Worm (Caenorhabditis elegans) whole organism, L4/young adult: Measurements from ENCODE around the gene F38H4.5.

ENCODE experiments used
- W03F9.2 ChIP-seq: fragments of 150-350 bp; optimal IDR thresholded peaks from 2 replicates; lab custom pipeline; 2014; ENCODE audit warnings: missing biosample characterization, missing genetic modification characterization
- him-1 ChIP-seq: sonication (generic microtip); optimal IDR thresholded peaks from 2 replicates; lab custom pipeline; 2016; ENCODE audit warnings: missing genotype, missing genetic modification reagents, missing genetic modification characterization, missing compliant biosample characterization

DNA sequence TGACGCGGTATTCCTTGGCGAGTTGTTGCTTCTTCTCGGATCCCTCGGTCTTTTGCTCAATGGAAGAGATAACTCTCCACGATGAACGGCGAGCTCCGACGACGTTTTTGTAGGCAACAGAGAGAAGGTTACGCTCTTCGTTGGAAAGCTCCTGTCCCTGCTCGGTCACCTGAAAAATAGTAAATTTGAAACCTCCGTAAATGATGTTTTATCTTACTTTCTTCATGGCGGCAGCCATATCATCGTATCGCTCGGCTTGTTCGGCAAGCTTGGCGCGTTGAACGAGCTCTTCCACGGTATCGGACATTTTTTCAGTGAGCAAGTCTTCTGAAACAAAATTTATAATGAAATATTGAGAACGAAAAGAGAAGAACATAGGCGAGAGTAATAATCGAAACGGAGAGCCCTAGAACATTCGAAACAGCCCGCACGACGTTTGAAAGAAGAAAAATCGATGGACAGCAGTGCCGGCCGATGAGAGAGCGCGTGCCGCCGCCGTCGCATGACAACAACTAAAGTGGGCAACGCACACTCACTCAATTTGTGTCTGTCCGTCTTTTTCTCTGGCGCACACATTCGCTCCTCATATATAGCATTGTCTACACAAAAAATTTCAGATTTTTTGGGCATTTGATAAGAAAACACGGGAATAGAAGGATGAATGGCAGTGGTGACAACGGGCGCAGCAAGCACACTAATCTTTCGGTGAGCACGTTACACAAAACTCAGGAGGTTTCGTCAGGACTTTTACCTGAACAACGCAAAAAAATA is 30.2 kb upstream of the F38H4.5 start, which contains the start of the genes par-5 and M117.3:
- peak; percentile 56 for TF ChIP-seq him-1 (tag; lab: Kevin White, UChicago)
- TF ChIP-seq W03F9.2 = no peak
